Fruit fly (Drosophila melanogaster): ENCODE results near the gene Rcd7.

The Rcd7 gene

DNA sequence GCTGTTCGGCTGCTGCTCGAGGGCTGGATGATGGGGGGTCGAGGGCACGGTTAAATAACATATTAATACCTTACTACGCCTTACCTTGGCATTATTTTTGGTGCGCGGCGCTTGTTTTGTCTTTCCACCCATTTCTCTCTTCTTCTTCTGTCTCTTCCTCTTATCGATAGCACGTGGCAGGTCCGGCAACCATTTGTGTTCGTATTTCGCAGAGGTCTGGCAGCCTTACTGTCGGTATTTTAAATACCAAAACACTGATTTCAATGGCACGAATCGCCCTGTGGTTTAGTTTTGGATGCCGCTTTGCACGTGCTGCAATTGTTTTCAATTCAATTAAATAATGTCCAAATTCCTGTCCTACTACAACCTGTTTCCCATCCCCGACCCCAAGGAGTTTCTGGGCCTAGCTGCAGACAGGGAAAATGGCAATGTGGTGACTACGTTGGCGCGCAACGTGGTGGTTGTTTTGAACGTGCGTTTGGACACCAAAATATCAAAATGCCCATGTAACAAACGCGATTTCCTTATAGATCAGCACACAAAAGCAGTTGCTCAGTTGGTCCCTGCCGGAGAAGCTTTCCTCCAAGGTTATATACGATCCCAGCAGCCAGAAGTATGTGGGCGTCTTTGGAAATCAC is 7.3 kb downstream of the Rcd7 start, which contains the start of the genes Ltn1 and CG9300 (continued):
- TF ChIP-seq CG12155 (GFP tag; optimal IDR thresholded peaks at IDR 0.05) (peak; percentile 6), amos (GFP tag; IDR thresholded peaks at IDR 0.05; ENCODE audit: partially characterized antibody) (peak; percentile 65), CG30403 (GFP tag; optimal IDR thresholded peaks at IDR 0.05) (peak; percentile 23), Dip2 (GFP tag; IDR thresholded peaks at IDR 0.05) (no peak), Antp (GFP tag; optimal IDR thresholded peaks at IDR 0.05) (peak; percentile 23), prd (optimal IDR thresholded peaks at IDR 0.05) (no peak), prd (GFP tag; IDR thresholded peaks at IDR 0.05) (peak; percentile 33; the same call in 1 of the 3 replicates), eve (GFP tag; optimal IDR thresholded peaks at IDR 0.05) (no peak), Myb (GFP tag; optimal IDR thresholded peaks at IDR 0.05) (peak; percentile 37), BEAF-32 (GFP tag; optimal IDR thresholded peaks at IDR 0.05) (peak; percentile 69), ase (GFP tag; IDR thresholded peaks at IDR 0.05) (no peak), abd-A (tag; optimal IDR thresholded peaks at IDR 0.05) (no peak), CG17829 (tag; optimal IDR thresholded peaks at IDR 0.05) (peak; percentile 47), shn (GFP tag; optimal IDR thresholded peaks at IDR 0.05) (peak; percentile 30), tna (GFP tag; IDR thresholded peaks at IDR 0.05; ENCODE audit: partially characterized antibody) (0 out of 2 replicates have a peak, but pooled peaks have one; percentile 33), HLH4C (GFP tag; IDR thresholded peaks at IDR 0.05; ENCODE audit: partially characterized antibody) (peak; percentile 43; the same call in 1 of the 3 replicates), dysf (GFP tag; IDR thresholded peaks at IDR 0.05) (0 out of 3 replicates have a peak, but pooled peaks have one; percentile 5), sug (tag; optimal IDR thresholded peaks at IDR 0.05) (no peak), da (GFP tag; optimal IDR thresholded peaks at IDR 0.05) (peak; percentile 22), CG11247 (GFP tag; IDR thresholded peaks at IDR 0.05) (no peak), Scr (GFP tag; IDR thresholded peaks at IDR 0.05; ENCODE audit: partially characterized antibody) (peak; percentile 56), CG7745 (tag; optimal IDR thresholded peaks at IDR 0.05) (no peak), Bteb2 (GFP tag; optimal IDR thresholded peaks at IDR 0.05) (no peak), Sin3A (optimal IDR thresholded peaks at IDR 0.05) (peak; percentile 83), CG12659 (GFP tag; optimal IDR thresholded peaks at IDR 0.05) (peak; percentile 77), p53 (GFP tag; optimal IDR thresholded peaks at IDR 0.05) (peak; percentile 44), crp (GFP tag; optimal IDR thresholded peaks at IDR 0.05) (peak in 1 of 2 experiments; percentile 17), CG16863 (GFP tag; optimal IDR thresholded peaks at IDR 0.05) (peak; percentile 14), her (GFP tag; optimal IDR thresholded peaks at IDR 0.05) (peak; percentile 28), ranshi (GFP tag; IDR thresholded peaks at IDR 0.05) (peak; percentile 44), sna (GFP tag; IDR thresholded peaks at IDR 0.05; ENCODE audit: partially characterized antibody) (peak; percentile 57; the same call in 1 of the 2 replicates), CG17186 (GFP tag; optimal IDR thresholded peaks at IDR 0.05) (peak; percentile 79), YL-1 (GFP tag; optimal IDR thresholded peaks at IDR 0.05) (peak; percentile 99), Ets97D (GFP tag; optimal IDR thresholded peaks at IDR 0.05) (peak; percentile 77), CG34376 (GFP tag; optimal IDR thresholded peaks at IDR 0.05) (peak; percentile 52), hbn (GFP tag; IDR thresholded peaks at IDR 0.05; ENCODE audit: partially characterized antibody) (no peak), CG4360 (GFP tag; IDR thresholded peaks at IDR 0.05) (no peak), sima (GFP tag; optimal IDR thresholded peaks at IDR 0.05) (no peak), Lhr (GFP tag; optimal IDR thresholded peaks at IDR 0.05) (peak; percentile 66), CG6254 (GFP tag; optimal IDR thresholded peaks at IDR 0.05) (peak; percentile 100), Max (GFP tag; optimal IDR thresholded peaks at IDR 0.05) (peak; percentile 93), CG10431 (GFP tag; optimal IDR thresholded peaks at IDR 0.05) (peak; percentile 29)

All from whole organism, embryonic.